Worm (Caenorhabditis elegans): Measurements from ENCODE around the gene F59E12.15.

ce11 chrII:5594210-5594764 lies 33.9 kb downstream of the F59E12.15 start, which contains the start of gene ttc-4:
- TF ChIP-seq ama-1 (optimal IDR thresholded peaks at IDR 0.05) (no peak), zag-1 (tag; optimal IDR thresholded peaks at IDR 0.05) (no peak), snpc-4 (tag; optimal IDR thresholded peaks at IDR 0.05) (peak; percentile 75), nhr-11 (tag; optimal IDR thresholded peaks at IDR 0.05) (no peak), ceh-9 (tag; optimal IDR thresholded peaks at IDR 0.05) (no peak), lin-39 (tag; optimal IDR thresholded peaks at IDR 0.05) (no peak), mdl-1 (tag; optimal IDR thresholded peaks at IDR 0.05) (no peak), pha-4 (tag; optimal IDR thresholded peaks at IDR 0.05) (peak; percentile 71), nfya-1 (tag; optimal IDR thresholded peaks at IDR 0.05; ENCODE audit: insufficient read depth) (peak; percentile 58), egl-5 (tag; optimal IDR thresholded peaks at IDR 0.05) (no peak), unc-62 (GFP tag; optimal IDR thresholded peaks at IDR 0.05) (no peak), daf-12 (tag; optimal IDR thresholded peaks at IDR 0.05) (no peak), elt-2 (tag; optimal IDR thresholded peaks at IDR 0.05) (peak; percentile 39), nhr-12 (tag; optimal IDR thresholded peaks at IDR 0.05) (no peak)
